Fruit fly (Drosophila melanogaster) whole organism, embryonic: ENCODE data around the gene Vps4.

Source experiments
- B-H1 ChIP-seq: fragments of 200-800 bp; sonication (Bioruptor generic); IDR thresholded peaks from 3 replicates; pipeline ENCODE4 v1.3.6; 2022; ENCODE audit warnings: missing biosample characterization, missing genetic modification characterization
- CG1024 ChIP-seq: fragments of 200-800 bp; sonication (Bioruptor generic); IDR thresholded peaks from 2 replicates; pipeline ENCODE4 v1.3.6; 2022; ENCODE audit warnings: missing biosample characterization, missing genetic modification characterization
- CG11398 ChIP-seq: fragments of 200-800 bp; sonication (Bioruptor generic); optimal IDR thresholded peaks from 2 replicates; lab custom pipeline; 2016; ENCODE audit warnings: missing biosample characterization, missing genetic modification characterization
- CG13287 ChIP-seq: fragments of 200-800 bp; sonication (Bioruptor generic); IDR thresholded peaks from 2 replicates; pipeline ENCODE4 v1.3.6; 2022; ENCODE audit warnings: missing biosample characterization, missing genetic modification characterization; ENCODE audit not compliant: partially characterized antibody
- CG13624 ChIP-seq: fragments of 200-800 bp; sonication (Bioruptor generic); optimal IDR thresholded peaks from 2 replicates; lab custom pipeline; 2016; ENCODE audit warnings: missing biosample characterization, missing genetic modification characterization
- CG13775 ChIP-seq: fragments of 200-800 bp; sonication (Bioruptor generic); optimal IDR thresholded peaks from 3 replicates; lab custom pipeline; 2017; ENCODE audit warnings: missing biosample characterization, mild to moderate bottlenecking, missing genetic modification characterization
- CG14441 ChIP-seq: fragments of 200-800 bp; sonication (Bioruptor generic); IDR thresholded peaks from 2 replicates; pipeline ENCODE4 v1.3.6; 2022; ENCODE audit warnings: missing biosample characterization, missing genetic modification characterization
- CG1602 ChIP-seq: fragments of 200-800 bp; sonication (Bioruptor generic); optimal IDR thresholded peaks from 3 replicates; lab custom pipeline; 2016; ENCODE audit warnings: missing biosample characterization, missing genetic modification characterization
- CG17912 ChIP-seq: fragments of 200-800 bp; sonication (Bioruptor generic); optimal IDR thresholded peaks from 2 replicates; lab custom pipeline; 2018; ENCODE audit warnings: missing biosample characterization, mild to moderate bottlenecking, missing genetic modification characterization
- CG18764 ChIP-seq: fragments of 200-800 bp; sonication (Bioruptor generic); optimal IDR thresholded peaks from 3 replicates; lab custom pipeline; 2016; ENCODE audit warnings: missing biosample characterization, missing genetic modification characterization
- CG2712 ChIP-seq: fragments of 200-800 bp; optimal IDR thresholded peaks from 3 replicates; lab custom pipeline; 2019; ENCODE audit warnings: missing biosample characterization, mild to moderate bottlenecking, missing genetic modification characterization, moderate library complexity
- CG2875 ChIP-seq: fragments of 200-800 bp; sonication (Bioruptor generic); optimal IDR thresholded peaks from 2 replicates; lab custom pipeline; 2017; ENCODE audit warnings: missing biosample characterization, mild to moderate bottlenecking, missing genetic modification characterization, missing genetic modification reagents
- CG32772 ChIP-seq: fragments of 200-800 bp; sonication (Bioruptor generic); IDR thresholded peaks from 2 replicates; pipeline ENCODE4 v1.3.6; 2022; ENCODE audit warnings: missing biosample characterization, missing genetic modification characterization
- CG34224 ChIP-seq: fragments of 200-800 bp; sonication (Bioruptor generic); IDR thresholded peaks from 3 replicates; pipeline ENCODE4 v1.3.6; 2022; ENCODE audit warnings: missing biosample characterization, missing genetic modification characterization; ENCODE audit not compliant: partially characterized antibody
- CG4360 ChIP-seq: fragments of 200-800 bp; sonication (Bioruptor generic); IDR thresholded peaks from 2 replicates; pipeline ENCODE4 v1.3.6; 2022; ENCODE audit warnings: missing biosample characterization, missing genetic modification characterization
- CG43689 ChIP-seq: fragments of 200-800 bp; sonication (Bioruptor generic); IDR thresholded peaks from 2 replicates; pipeline ENCODE4 v1.3.6; 2022; ENCODE audit warnings: missing biosample characterization, missing genetic modification characterization
- CG4424 ChIP-seq: fragments of 200-800 bp; sonication (Bioruptor generic); optimal IDR thresholded peaks from 3 replicates; lab custom pipeline; 2016; ENCODE audit warnings: missing biosample characterization, missing genetic modification characterization
- CG6272 ChIP-seq: fragments of 200-800 bp; sonication (Bioruptor generic); IDR thresholded peaks from 2 replicates; pipeline ENCODE4 v1.3.6; 2022; ENCODE audit warnings: missing biosample characterization, missing genetic modification characterization
- CG6689 ChIP-seq: fragments of 200-800 bp; sonication (Bioruptor generic); IDR thresholded peaks from 2 replicates; pipeline ENCODE4 v1.3.6; 2022; ENCODE audit warnings: missing biosample characterization, missing genetic modification characterization
- CG7556 ChIP-seq: fragments of 200-800 bp; sonication (Bioruptor generic); optimal IDR thresholded peaks from 2 replicates; lab custom pipeline; 2017; ENCODE audit warnings: missing biosample characterization, mild to moderate bottlenecking, missing genetic modification characterization
- CG8281 ChIP-seq: fragments of 200-800 bp; sonication (Bioruptor generic); optimal IDR thresholded peaks from 2 replicates; lab custom pipeline; 2018; ENCODE audit warnings: missing biosample characterization, mild to moderate bottlenecking, missing genetic modification characterization, moderate library complexity
- Dbx ChIP-seq: fragments of 200-800 bp; sonication (Bioruptor generic); IDR thresholded peaks from 3 replicates; pipeline ENCODE4 v1.3.6; 2022; ENCODE audit warnings: missing biosample characterization, missing genetic modification characterization
- Deaf1 ChIP-seq: fragments of 200-800 bp; optimal IDR thresholded peaks from 3 replicates; lab custom pipeline; 2019; ENCODE audit warnings: missing biosample characterization, mild to moderate bottlenecking, missing genetic modification characterization, moderate library complexity
- Dp ChIP-seq: fragments of 200-800 bp; sonication (Bioruptor generic); optimal IDR thresholded peaks from 2 replicates; lab custom pipeline; 2018; ENCODE audit warnings: missing biosample characterization, mild to moderate bottlenecking, missing genetic modification characterization, moderate library complexity
- E2f1 ChIP-seq: fragments of 200-800 bp; sonication (Bioruptor generic); IDR thresholded peaks from 2 replicates; pipeline ENCODE4 v1.3.6; 2022; ENCODE audit warnings: missing biosample characterization, missing genetic modification characterization
- Fer2 ChIP-seq: fragments of 200-800 bp; sonication (Bioruptor generic); optimal IDR thresholded peaks from 2 replicates; lab custom pipeline; 2018; ENCODE audit warnings: missing biosample characterization, mild to moderate bottlenecking, missing genetic modification characterization, moderate library complexity
- GATAe ChIP-seq: fragments of 200-800 bp; sonication (Bioruptor generic); conservative IDR thresholded peaks from 2 replicates; pipeline ENCODE4 v1.3.6; 2022; ENCODE audit warnings: missing biosample characterization, missing genetic modification characterization
- Hmx ChIP-seq: fragments of 200-800 bp; sonication (Bioruptor generic); optimal IDR thresholded peaks from 2 replicates; lab custom pipeline; 2016; ENCODE audit warnings: missing biosample characterization, missing genetic modification characterization
- Hr39 ChIP-seq: fragments of >200 bp; optimal IDR thresholded peaks from 2 replicates; lab custom pipeline; 2017
- Kr ChIP-seq: fragments of 200-800 bp; sonication (Bioruptor generic); optimal IDR thresholded peaks from 2 replicates; lab custom pipeline; 2017; ENCODE audit warnings: missing biosample characterization, mild to moderate bottlenecking, missing genetic modification characterization
- Mad ChIP-seq: fragments of 200-800 bp; sonication (Bioruptor generic); optimal IDR thresholded peaks from 2 replicates; lab custom pipeline; 2016; ENCODE audit warnings: missing biosample characterization, missing genetic modification characterization
- NK7.1 ChIP-seq: fragments of 200-800 bp; sonication (Bioruptor generic); optimal IDR thresholded peaks from 3 replicates; lab custom pipeline; 2016; ENCODE audit warnings: missing biosample characterization, missing genetic modification characterization
- Spps ChIP-seq: fragments of 200-800 bp; sonication (Bioruptor generic); optimal IDR thresholded peaks from 2 replicates; lab custom pipeline; 2018; ENCODE audit warnings: missing biosample characterization, mild to moderate bottlenecking, missing genetic modification characterization
- Usf ChIP-seq: fragments of 200-800 bp; sonication (Bioruptor generic); optimal IDR thresholded peaks from 2 replicates; lab custom pipeline; 2017; ENCODE audit warnings: missing genotype, missing biosample characterization, missing genetic modification characterization
- ab ChIP-seq: fragments of 200-800 bp; sonication (Bioruptor generic); optimal IDR thresholded peaks from 2 replicates; lab custom pipeline; 2016; ENCODE audit warnings: missing biosample characterization, missing genetic modification characterization
- ac ChIP-seq: fragments of 200-800 bp; sonication (Bioruptor generic); optimal IDR thresholded peaks from 3 replicates; lab custom pipeline; 2017; ENCODE audit warnings: missing biosample characterization, mild to moderate bottlenecking, missing genetic modification characterization
- bab2 ChIP-seq: fragments of 200-800 bp; sonication (Bioruptor generic); optimal IDR thresholded peaks from 2 replicates; lab custom pipeline; 2016; ENCODE audit warnings: missing biosample characterization, missing genetic modification characterization
- chinmo ChIP-seq: fragments of 200-800 bp; sonication (Bioruptor generic); IDR thresholded peaks from 4 replicates; pipeline ENCODE4 v1.3.6; 2022; ENCODE audit warnings: missing biosample characterization, missing genetic modification characterization; ENCODE audit not compliant: partially characterized antibody
- ci ChIP-seq: fragments of 200-800 bp; sonication (Bioruptor generic); IDR thresholded peaks from 3 replicates; pipeline ENCODE4 v1.3.6; 2022; ENCODE audit warnings: missing biosample characterization, missing genetic modification characterization
- crol ChIP-seq: fragments of 200-800 bp; sonication (Bioruptor generic); IDR thresholded peaks from 2 replicates; pipeline ENCODE4 v1.3.6; 2022; ENCODE audit warnings: missing biosample characterization, missing genetic modification characterization
- crp ChIP-seq, 2 experiments: fragments of 200-800 bp; sonication (Bioruptor generic); optimal IDR thresholded peaks; 2 replicates in 1 of 2; 3 replicates in 1 of 2; lab custom pipeline; 2017; ENCODE audit warnings: missing biosample characterization in 2 of 2, missing genetic modification characterization in 2 of 2, mild to moderate bottlenecking in 1 of 2, moderate library complexity in 1 of 2
- danr ChIP-seq: fragments of 200-800 bp; sonication (Bioruptor generic); IDR thresholded peaks from 2 replicates; pipeline ENCODE4 v1.3.6; 2022; ENCODE audit warnings: missing biosample characterization, missing genetic modification characterization
- grau ChIP-seq: fragments of 200-800 bp; optimal IDR thresholded peaks from 3 replicates; lab custom pipeline; 2019; ENCODE audit warnings: missing biosample characterization, mild to moderate bottlenecking, missing genetic modification characterization, moderate library complexity
- ham ChIP-seq: fragments of 200-800 bp; sonication (Bioruptor generic); IDR thresholded peaks from 2 replicates; pipeline ENCODE4 v1.3.6; 2022; ENCODE audit warnings: missing biosample characterization, missing genetic modification characterization
- hkb ChIP-seq, 2 experiments: fragments of 200-800 bp in 1 of 2; fragments of >200 bp in 1 of 2; sonication (Bioruptor generic) in 1 of 2; IDR thresholded peaks in 1 of 2; optimal IDR thresholded peaks in 1 of 2; 2 replicates each; pipeline versions ENCODE4 v1.3.6 to Lab custom; 2017 to 2022; ENCODE audit warnings: missing biosample characterization in 1 of 2, missing genetic modification characterization in 1 of 2
- lola ChIP-seq, 3 experiments: fragments of >200 bp in 2 of 3; fragments of 200-800 bp in 1 of 3; sonication (Bioruptor generic) in 1 of 3; optimal IDR thresholded peaks; 2 replicates each; lab custom pipeline; 2017 to 2019; ENCODE audit warnings: missing biosample characterization in 3 of 3, missing genetic modification characterization in 3 of 3, mild to moderate bottlenecking in 1 of 3, moderate library complexity in 1 of 3
- odd ChIP-seq: fragments of 200-800 bp; sonication (Bioruptor generic); optimal IDR thresholded peaks from 2 replicates; lab custom pipeline; 2017; ENCODE audit warnings: missing biosample characterization, mild to moderate bottlenecking, missing genetic modification characterization
- ro ChIP-seq: fragments of 200-800 bp; sonication (Bioruptor generic); IDR thresholded peaks from 2 replicates; pipeline ENCODE4 v1.3.6; 2022; ENCODE audit warnings: missing biosample characterization, missing genetic modification characterization
- schlank ChIP-seq: fragments of 200-800 bp; sonication (Bioruptor generic); optimal IDR thresholded peaks from 2 replicates; lab custom pipeline; 2018; ENCODE audit warnings: missing biosample characterization, mild to moderate bottlenecking, missing genetic modification characterization
- tio ChIP-seq: fragments of 200-800 bp; sonication (Bioruptor generic); optimal IDR thresholded peaks from 2 replicates; lab custom pipeline; 2017; ENCODE audit warnings: missing biosample characterization, missing genetic modification characterization, inconsistent platforms
- tna ChIP-seq: fragments of 200-800 bp; sonication (Bioruptor generic); IDR thresholded peaks from 2 replicates; pipeline ENCODE4 v1.3.6; 2022; ENCODE audit warnings: missing biosample characterization, missing genetic modification characterization; ENCODE audit not compliant: partially characterized antibody
- unc-4 ChIP-seq: fragments of 200-800 bp; sonication (Bioruptor generic); IDR thresholded peaks from 2 replicates; pipeline ENCODE4 v1.3.6; 2022; ENCODE audit warnings: missing biosample characterization, missing genetic modification characterization; ENCODE audit not compliant: partially characterized antibody

Vps4 gene

DNA sequence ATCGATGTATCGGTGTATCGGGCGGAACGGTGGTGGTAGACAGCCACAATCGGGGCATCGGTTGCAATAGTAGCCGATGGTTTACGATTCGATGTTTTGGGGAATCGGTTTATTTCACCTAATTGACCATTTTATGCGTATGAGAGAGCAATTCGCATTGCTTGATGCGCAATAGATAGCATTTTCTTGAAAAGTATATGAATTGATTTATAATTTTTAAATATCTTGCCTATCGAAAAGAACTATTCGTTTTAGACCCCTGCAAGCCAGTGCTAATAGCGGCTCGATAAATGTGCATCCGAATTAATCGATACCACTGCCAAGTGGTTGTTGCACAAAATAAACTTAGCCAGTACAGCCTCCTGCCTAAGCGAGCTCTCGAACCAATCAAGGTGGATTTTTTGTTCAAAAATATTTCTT lies 20.3 kb upstream of the Vps4 start, which contains the start of gene mnb (continued):
- peak; percentile 85 for TF ChIP-seq hkb (optimal IDR thresholded peaks at IDR 0.05; lab: Kevin White, UChicago)
- no peak for TF ChIP-seq hkb (GFP tag; IDR thresholded peaks at IDR 0.05; lab: Robert Waterston, UW)
- TF ChIP-seq NK7.1 (GFP tag; lab: Kevin White, UChicago): no peak
- no peak for TF ChIP-seq CG1024 (GFP tag; lab: Robert Waterston, UW)
- no peak for TF ChIP-seq CG8281 (tag; lab: Kevin White, UChicago)
- TF ChIP-seq chinmo (GFP tag; lab: Robert Waterston, UW): peak; percentile 94; the same call in 3 of the 4 replicates
- TF ChIP-seq tio (GFP tag; lab: Kevin White, UChicago): no peak
- TF ChIP-seq CG1602 (GFP tag; lab: Kevin White, UChicago): no peak
- peak; percentile 4 for TF ChIP-seq CG13624 (GFP tag; lab: Kevin White, UChicago)
- no peak for TF ChIP-seq CG14441
- TF ChIP-seq ro (GFP tag; lab: Robert Waterston, UW): no peak
- TF ChIP-seq CG13775 (GFP tag; lab: Kevin White, UChicago): no peak
- no peak for TF ChIP-seq ab (GFP tag; lab: Kevin White, UChicago)
- no peak for TF ChIP-seq crol (GFP tag; lab: Robert Waterston, UW)
- TF ChIP-seq ci: no peak
- no peak for TF ChIP-seq CG11398 (GFP tag; lab: Kevin White, UChicago)
- TF ChIP-seq Hr39 (lab: Kevin White, UChicago): no peak
- TF ChIP-seq Dbx (GFP tag; lab: Robert Waterston, UW): no peak
- TF ChIP-seq CG13287 (GFP tag; lab: Robert Waterston, UW): peak; percentile 99
- no peak for TF ChIP-seq Fer2 (tag; lab: Kevin White, UChicago)
- TF ChIP-seq danr: no peak
- TF ChIP-seq GATAe (GFP tag; lab: Robert Waterston, UW): no peak
- TF ChIP-seq Deaf1: no peak
- TF ChIP-seq Spps: no peak
- TF ChIP-seq crp (GFP tag; optimal IDR thresholded peaks at IDR 0.05; lab: Kevin White, UChicago): no peak
- TF ChIP-seq CG34224 (GFP tag; lab: Robert Waterston, UW): peak; percentile 99
- no peak for TF ChIP-seq Mad (GFP tag; lab: Kevin White, UChicago)
- no peak for TF ChIP-seq CG17912
- no peak for TF ChIP-seq odd (GFP tag; lab: Kevin White, UChicago)
- no peak for TF ChIP-seq CG4360
- TF ChIP-seq B-H1 (GFP tag; lab: Robert Waterston, UW): no peak
- peak; percentile 82 for TF ChIP-seq Dp (GFP tag; lab: Kevin White, UChicago)
- no peak for TF ChIP-seq CG2712 (tag; lab: Kevin White, UChicago)
- TF ChIP-seq grau (tag; lab: Kevin White, UChicago): peak; percentile 6
- peak; percentile 98 for TF ChIP-seq tna
- TF ChIP-seq CG18764 (GFP tag; lab: Kevin White, UChicago): peak; percentile 19
- no peak for TF ChIP-seq Usf
- TF ChIP-seq bab2 (GFP tag; lab: Kevin White, UChicago): peak; percentile 4
- TF ChIP-seq unc-4 (GFP tag; lab: Robert Waterston, UW): peak; percentile 98
- no peak for TF ChIP-seq CG2875
- no peak for TF ChIP-seq ham (GFP tag; lab: Robert Waterston, UW)
- TF ChIP-seq Hmx (GFP tag; lab: Kevin White, UChicago): no peak
- no peak for TF ChIP-seq CG6689 (GFP tag; lab: Robert Waterston, UW)
- TF ChIP-seq ac (GFP tag; lab: Kevin White, UChicago): no peak
- TF ChIP-seq schlank (tag; lab: Kevin White, UChicago): no peak
- TF ChIP-seq E2f1 (GFP tag; lab: Robert Waterston, UW): no peak
- TF ChIP-seq CG43689: no peak
- TF ChIP-seq lola (GFP tag; optimal IDR thresholded peaks at IDR 0.05; lab: Kevin White, UChicago): no peak
- no peak for TF ChIP-seq CG7556 (GFP tag; lab: Kevin White, UChicago)
- TF ChIP-seq Kr (GFP tag; lab: Kevin White, UChicago): no peak
- no peak for TF ChIP-seq CG32772 (GFP tag; lab: Robert Waterston, UW)
- TF ChIP-seq CG4424 (GFP tag; lab: Kevin White, UChicago): no peak
- TF ChIP-seq CG6272 (GFP tag; lab: Robert Waterston, UW): peak; percentile 46; the same call in 1 of the 2 replicates
